Fruit fly (Drosophila melanogaster): ENCODE data around the gene CG31776.
A peak's percentile ranks its signal among the peaks of the same experiment; 100 is the strongest.

The CG31776 gene

DNA sequence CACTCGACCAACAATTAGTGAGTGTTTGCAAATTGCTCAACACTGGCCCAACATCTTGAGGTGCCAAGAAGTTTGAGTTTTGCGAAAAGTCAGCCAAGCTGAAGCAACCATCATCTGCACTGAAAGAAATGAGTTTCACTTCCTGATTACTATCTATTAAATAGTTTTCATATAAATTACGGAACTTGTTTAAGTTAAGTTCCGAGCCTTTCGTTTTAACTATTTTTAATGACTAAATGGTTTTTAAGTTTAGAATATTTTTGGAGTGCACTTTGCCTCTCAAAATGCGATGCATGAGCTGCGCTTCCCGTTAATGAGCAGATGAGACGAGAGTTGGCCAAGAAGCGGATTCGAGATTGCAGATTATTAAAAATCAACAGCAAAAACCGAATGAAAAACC lies 28.3 kb upstream of the CG31776 start:
- TF ChIP-seq pan (optimal IDR thresholded peaks at IDR 0.05) (no peak), ey (GFP tag; optimal IDR thresholded peaks at IDR 0.05) (no peak), Mio (GFP tag; optimal IDR thresholded peaks at IDR 0.05) (no peak), dl (GFP tag; optimal IDR thresholded peaks at IDR 0.05; ENCODE audit: insufficient read depth in 1 of 2, partially characterized antibody in 2 of 2) (no peak), tai (GFP tag; optimal IDR thresholded peaks at IDR 0.05) (no peak), lola (GFP tag; optimal IDR thresholded peaks at IDR 0.05) (no peak), Hr78 (GFP tag; optimal IDR thresholded peaks at IDR 0.05) (no peak), brk (GFP tag; optimal IDR thresholded peaks at IDR 0.05) (no peak), CG9705 (GFP tag; optimal IDR thresholded peaks at IDR 0.05) (no peak), sv (GFP tag; optimal IDR thresholded peaks at IDR 0.05) (no peak)

DNA sequence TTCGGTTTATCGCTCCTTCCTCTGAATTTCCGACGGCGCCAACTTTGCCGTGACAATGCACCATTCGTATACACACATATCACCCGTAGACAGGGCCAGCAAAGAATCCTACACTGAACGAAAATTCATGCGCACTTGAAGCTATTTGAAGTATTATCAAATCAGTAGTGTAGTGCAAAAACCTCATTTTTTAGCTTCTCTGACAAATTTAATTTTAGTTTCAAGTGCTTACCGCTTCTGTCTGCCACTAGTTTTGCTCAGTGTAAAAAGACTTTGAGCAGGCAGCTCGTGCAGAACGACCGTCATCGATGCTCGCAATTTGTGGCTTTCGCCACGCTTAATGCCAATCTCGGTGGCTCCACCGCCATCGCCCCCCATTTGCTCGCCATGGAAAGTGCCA lies 25.2 kb upstream of the CG31776 start:
- TF ChIP-seq pan (optimal IDR thresholded peaks at IDR 0.05) (no peak), rgr (GFP tag; optimal IDR thresholded peaks at IDR 0.05) (peak; percentile 53), sv (GFP tag; optimal IDR thresholded peaks at IDR 0.05) (peak; percentile 3), Rel (GFP tag; optimal IDR thresholded peaks at IDR 0.05) (no peak), Rel (tag; optimal IDR thresholded peaks at IDR 0.05) (no peak), ey (GFP tag; optimal IDR thresholded peaks at IDR 0.05) (peak; percentile 65), h (GFP tag; optimal IDR thresholded peaks at IDR 0.05) (peak; percentile 69), sage (GFP tag; optimal IDR thresholded peaks at IDR 0.05) (no peak), dsf (GFP tag; optimal IDR thresholded peaks at IDR 0.05; ENCODE audit: borderline replicate concordance) (no peak), usp (GFP tag; optimal IDR thresholded peaks at IDR 0.05) (no peak), foxo (GFP tag; optimal IDR thresholded peaks at IDR 0.05) (peak in 1 of 2 experiments; percentile 68), Myc (optimal IDR thresholded peaks at IDR 0.05) (no peak), br (GFP tag; optimal IDR thresholded peaks at IDR 0.05) (peak; percentile 59), Sp1 (GFP tag; optimal IDR thresholded peaks at IDR 0.05) (peak; percentile 35), brk (GFP tag; optimal IDR thresholded peaks at IDR 0.05) (no peak), dl (GFP tag; optimal IDR thresholded peaks at IDR 0.05; ENCODE audit: insufficient read depth in 1 of 2, partially characterized antibody in 2 of 2) (no peak), Dif (GFP tag; optimal IDR thresholded peaks at IDR 0.05; ENCODE audit: partially characterized antibody) (no peak), CrebA (GFP tag; optimal IDR thresholded peaks at IDR 0.05; ENCODE audit: borderline replicate concordance) (no peak), Mio (GFP tag; optimal IDR thresholded peaks at IDR 0.05) (no peak), psq (GFP tag; optimal IDR thresholded peaks at IDR 0.05) (peak; percentile 5), OdsH (GFP tag; optimal IDR thresholded peaks at IDR 0.05) (peak; percentile 57), fru (GFP tag; optimal IDR thresholded peaks at IDR 0.05) (peak; percentile 60), CG32264 (GFP tag; optimal IDR thresholded peaks at IDR 0.05) (no peak), lola (GFP tag; optimal IDR thresholded peaks at IDR 0.05) (no peak), Hr78 (GFP tag; optimal IDR thresholded peaks at IDR 0.05) (no peak), Hr83 (GFP tag; optimal IDR thresholded peaks at IDR 0.05; ENCODE audit: poor library complexity, severe bottlenecking) (no peak), jim (GFP tag; optimal IDR thresholded peaks at IDR 0.05) (no peak), Dfd (GFP tag; optimal IDR thresholded peaks at IDR 0.05) (no peak), tai (GFP tag; optimal IDR thresholded peaks at IDR 0.05) (no peak), Abd-B (GFP tag; optimal IDR thresholded peaks at IDR 0.05) (no peak), HLH106 (tag; optimal IDR thresholded peaks at IDR 0.05) (peak; percentile 57), dmrt93B (GFP tag; optimal IDR thresholded peaks at IDR 0.05) (no peak), GATAd (GFP tag; optimal IDR thresholded peaks at IDR 0.05) (no peak), CG9705 (GFP tag; optimal IDR thresholded peaks at IDR 0.05) (no peak), Vsx2 (GFP tag; optimal IDR thresholded peaks at IDR 0.05; ENCODE audit: partially characterized antibody) (no peak), Jra (GFP tag; optimal IDR thresholded peaks at IDR 0.05) (no peak), N (GFP tag; optimal IDR thresholded peaks at IDR 0.05) (no peak), woc (GFP tag; optimal IDR thresholded peaks at IDR 0.05) (no peak), Hnf4 (GFP tag; optimal IDR thresholded peaks at IDR 0.05) (no peak)

DNA sequence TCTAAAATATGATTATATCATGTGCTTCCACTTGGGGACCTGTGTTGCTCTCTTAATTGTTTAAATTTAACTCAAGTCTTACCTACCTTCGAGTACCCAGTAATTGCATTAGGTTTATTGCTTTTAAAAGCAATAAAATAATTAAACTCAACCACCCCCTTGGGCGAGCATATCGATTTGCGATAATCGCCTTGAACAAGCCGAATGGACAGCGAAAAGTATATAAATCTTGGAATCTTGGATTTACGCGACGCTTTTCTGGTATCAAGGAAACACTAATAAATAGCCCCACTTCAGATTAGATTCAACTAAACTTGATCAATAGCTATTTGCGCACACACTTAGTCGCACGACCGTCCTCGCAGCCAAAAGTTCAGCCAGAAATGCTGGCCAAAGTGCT lies 24.3 kb upstream of the CG31776 start, which contains the start of gene CG2772:
Gene CG2772 (plus strand): TSS at position 338 of the 400 bp plus-strand sequence.
- TF ChIP-seq psq (GFP tag; optimal IDR thresholded peaks at IDR 0.05) (no peak), ey (GFP tag; optimal IDR thresholded peaks at IDR 0.05) (no peak), rgr (GFP tag; optimal IDR thresholded peaks at IDR 0.05) (no peak), CG32264 (GFP tag; optimal IDR thresholded peaks at IDR 0.05) (no peak), Mio (GFP tag; optimal IDR thresholded peaks at IDR 0.05) (no peak), Dif (GFP tag; optimal IDR thresholded peaks at IDR 0.05; ENCODE audit: partially characterized antibody) (no peak), Hr78 (GFP tag; optimal IDR thresholded peaks at IDR 0.05) (no peak), Sp1 (GFP tag; optimal IDR thresholded peaks at IDR 0.05) (no peak), h (GFP tag; optimal IDR thresholded peaks at IDR 0.05) (no peak), GATAd (GFP tag; optimal IDR thresholded peaks at IDR 0.05) (no peak), CG9705 (GFP tag; optimal IDR thresholded peaks at IDR 0.05) (no peak), dl (GFP tag; optimal IDR thresholded peaks at IDR 0.05; ENCODE audit: insufficient read depth in 1 of 2, partially characterized antibody in 2 of 2) (no peak)
